Worm (Caenorhabditis elegans) whole organism, L1 larva: ENCODE data around the gene F11E6.4.

Experiments used
- C04F5.9 ChIP-seq: sonication (generic microtip); optimal IDR thresholded peaks from 2 replicates; lab custom pipeline; 2016; ENCODE audit warnings: missing genetic modification characterization, missing compliant biosample characterization
- C16A3.4 ChIP-seq: fragments of 150-350 bp; optimal IDR thresholded peaks from 2 replicates; lab custom pipeline; 2014; ENCODE audit warnings: missing biosample characterization, missing genetic modification characterization
- F16B12.6 ChIP-seq: fragments of 150-350 bp; optimal IDR thresholded peaks from 2 replicates; lab custom pipeline; 2014; ENCODE audit warnings: missing biosample characterization, missing genetic modification characterization
- blmp-1 ChIP-seq: fragments of 150-350 bp; optimal IDR thresholded peaks from 2 replicates; lab custom pipeline; 2014; ENCODE audit warnings: missing biosample characterization, missing genetic modification characterization
- dpl-1 ChIP-seq, 3 experiments: fragments of 150-350 bp in 2 of 3; sonication (generic microtip) in 1 of 3; optimal IDR thresholded peaks; 2 replicates each; lab custom pipeline; 2014 to 2017; ENCODE audit warnings: missing biosample characterization in 3 of 3, missing genetic modification characterization in 3 of 3, missing genetic modification reagents in 3 of 3
- dsc-1 ChIP-seq: sonication (generic microtip); optimal IDR thresholded peaks from 2 replicates; lab custom pipeline; 2016; ENCODE audit warnings: mild to moderate bottlenecking, missing genetic modification characterization, missing compliant biosample characterization
- efl-1 ChIP-seq, 4 experiments: fragments of 150-350 bp; optimal IDR thresholded peaks in 3 of 4; peaks in 1 of 4; 1 replicate in 1 of 4; 2 replicates in 3 of 4; lab custom pipeline; 2014; ENCODE audit warnings: missing biosample characterization in 2 of 4, missing genetic modification characterization in 2 of 4, missing genetic modification reagents in 2 of 4
- egl-13 ChIP-seq: sonication (generic microtip); optimal IDR thresholded peaks from 2 replicates; lab custom pipeline; 2016; ENCODE audit warnings: missing genotype, missing genetic modification reagents, missing genetic modification characterization, missing compliant biosample characterization
- egl-27 ChIP-seq, 2 experiments: fragments of 150-350 bp in 1 of 2; sonication (generic microtip); optimal IDR thresholded peaks; 3 replicates each; lab custom pipeline; 2017 to 2018; ENCODE audit warnings: missing biosample characterization in 2 of 2, missing genetic modification characterization in 2 of 2, missing genetic modification reagents in 2 of 2
- elt-2 ChIP-seq: sonication (generic microtip); optimal IDR thresholded peaks from 2 replicates; lab custom pipeline; 2016; ENCODE audit warnings: missing genetic modification characterization, mild to moderate bottlenecking, inconsistent platforms, missing compliant biosample characterization, missing genetic modification reagents
- ets-5 ChIP-seq: fragments of 200-800 bp; sonication (Bioruptor generic); IDR thresholded peaks from 2 replicates; pipeline ENCODE4 v1.3.6; 2022; ENCODE audit warnings: missing genetic modification characterization, missing compliant biosample characterization
- grh-1 ChIP-seq: fragments of 200-800 bp; sonication (Bioruptor generic); IDR thresholded peaks from 2 replicates; pipeline ENCODE4 v1.3.6; 2022; ENCODE audit warnings: missing genetic modification reagents, missing genetic modification characterization, missing compliant biosample characterization
- hlh-17 ChIP-seq: fragments of 200-800 bp; sonication (Bioruptor generic); optimal IDR thresholded peaks from 2 replicates; lab custom pipeline; 2018; ENCODE audit warnings: missing genetic modification characterization, mild to moderate bottlenecking, missing compliant biosample characterization, moderate library complexity, borderline replicate concordance
- hpl-2 ChIP-seq: fragments of 150-350 bp; optimal IDR thresholded peaks from 2 replicates; lab custom pipeline; 2014; ENCODE audit warnings: missing biosample characterization, missing genetic modification reagents, missing genetic modification characterization
- lin-13 ChIP-seq: fragments of 150-350 bp; optimal IDR thresholded peaks from 2 replicates; lab custom pipeline; 2014; ENCODE audit warnings: missing biosample characterization, missing genetic modification reagents, missing genetic modification characterization
- lin-14 ChIP-seq: fragments of 200-800 bp; sonication (Bioruptor generic); optimal IDR thresholded peaks from 2 replicates; lab custom pipeline; 2018; ENCODE audit warnings: mild to moderate bottlenecking, missing genetic modification characterization, moderate library complexity, missing compliant biosample characterization
- lin-35 ChIP-seq, 2 experiments: fragments of 150-350 bp; optimal IDR thresholded peaks; 2 replicates each; lab custom pipeline; 2014; ENCODE audit warnings: missing biosample characterization in 2 of 2, missing genetic modification characterization in 2 of 2, missing genetic modification reagents in 2 of 2
- lin-39 ChIP-seq: fragments of 150-350 bp; optimal IDR thresholded peaks from 2 replicates; lab custom pipeline; 2014; ENCODE audit warnings: missing biosample characterization, missing genetic modification reagents, missing genetic modification characterization
- mep-1 ChIP-seq: fragments of 150-350 bp; optimal IDR thresholded peaks from 2 replicates; lab custom pipeline; 2014; ENCODE audit warnings: missing biosample characterization, missing genetic modification characterization
- nhr-11 ChIP-seq: fragments of 150-350 bp; optimal IDR thresholded peaks from 2 replicates; lab custom pipeline; 2014; ENCODE audit warnings: missing biosample characterization, missing genetic modification characterization
- nhr-20 ChIP-seq: sonication (generic microtip); optimal IDR thresholded peaks from 2 replicates; lab custom pipeline; 2016; ENCODE audit warnings: mild to moderate bottlenecking, missing genetic modification characterization, missing compliant biosample characterization
- nhr-28 ChIP-seq: fragments of 150-350 bp; optimal IDR thresholded peaks from 2 replicates; lab custom pipeline; 2014; ENCODE audit warnings: missing biosample characterization, missing genetic modification characterization
- nhr-47 ChIP-seq: sonication (generic microtip); optimal IDR thresholded peaks from 2 replicates; lab custom pipeline; 2016; ENCODE audit warnings: mild to moderate bottlenecking, missing genetic modification characterization, moderate library complexity, missing compliant biosample characterization
- nhr-71 ChIP-seq: sonication (generic microtip); optimal IDR thresholded peaks from 2 replicates; lab custom pipeline; 2016; ENCODE audit warnings: mild to moderate bottlenecking, missing genetic modification characterization, moderate library complexity, missing compliant biosample characterization
- nhr-77 ChIP-seq: fragments of 150-350 bp; optimal IDR thresholded peaks from 2 replicates; lab custom pipeline; 2014; ENCODE audit warnings: missing biosample characterization, missing genetic modification characterization
- nhr-85 ChIP-seq: sonication (generic microtip); peaks from one replicate; lab custom pipeline; 2016; ENCODE audit warnings: missing genetic modification characterization, inconsistent platforms, missing compliant biosample characterization
- pag-3 ChIP-seq: sonication (generic microtip); optimal IDR thresholded peaks from 2 replicates; lab custom pipeline; 2017; ENCODE audit warnings: missing genetic modification characterization, mild to moderate bottlenecking, missing compliant biosample characterization, antibody characterized with exemption, borderline replicate concordance; ENCODE audit not compliant: insufficient read depth
- snu-23 ChIP-seq: sonication (generic microtip); optimal IDR thresholded peaks from 2 replicates; lab custom pipeline; 2016; ENCODE audit warnings: missing genetic modification characterization, missing compliant biosample characterization
- tbx-2 ChIP-seq: sonication (generic microtip); optimal IDR thresholded peaks from 2 replicates; lab custom pipeline; 2016; ENCODE audit warnings: missing genetic modification characterization, missing compliant biosample characterization
- zag-1 ChIP-seq: fragments of 150-350 bp; optimal IDR thresholded peaks from 2 replicates; lab custom pipeline; 2014; ENCODE audit warnings: missing biosample characterization, missing genetic modification characterization
- ztf-4 ChIP-seq: fragments of 150-350 bp; optimal IDR thresholded peaks from 2 replicates; lab custom pipeline; 2014; ENCODE audit warnings: missing biosample characterization, missing genetic modification characterization

Gene F11E6.4

ce11 chrIV:17442503-17442902, 27.7 kb downstream of the F11E6.4 start, which contains the start of gene F11E6.11:
F11E6.11 (plus strand) TSS chrIV:17442827.
- TF ChIP-seq lin-35 (GFP tag; optimal IDR thresholded peaks at IDR 0.05; lab: Kevin White, UChicago), result peak in 1 of 2 experiments; percentile 16
- TF ChIP-seq C04F5.9, result no peak
- TF ChIP-seq, all 84 proteins: peak for 1

ce11 chrIV:17441260-17441659, 28.9 kb downstream of the F11E6.4 start:
- TF ChIP-seq nhr-20 (tag; lab: Kevin White, UChicago) (peak; percentile 67), lin-14 (GFP tag; lab: Kevin White, UChicago) (peak; percentile 39), snu-23 (GFP tag; lab: Kevin White, UChicago) (peak; percentile 65), lin-35 (GFP tag; optimal IDR thresholded peaks at IDR 0.05; lab: Kevin White, UChicago) (peak in 1 of 2 experiments; percentile 62), C16A3.4 (tag; lab: Kevin White, UChicago) (no peak), efl-1 (optimal IDR thresholded peaks at IDR 0.05; lab: Kevin White, UChicago) (no peak), efl-1 (GFP tag; optimal IDR thresholded peaks at IDR 0.05 in 1 of 2; lab: Kevin White, UChicago) (peak in 1 of 2 experiments; percentile 33), ztf-4 (no peak), nhr-85 (peak; percentile 79), nhr-28 (no peak), grh-1 (peak; percentile 68), nhr-71 (peak; percentile 37), mep-1 (tag; lab: Kevin White, UChicago) (no peak)

ce11 chrIV:17440417-17440816, 29.7 kb downstream of the F11E6.4 start, which contains the start of gene F08A7.1:
F08A7.1 (plus strand) TSS chrIV:17440607.
- peak; percentile 63 for TF ChIP-seq elt-2 (tag; lab: Kevin White, UChicago)
- no peak for TF ChIP-seq mep-1 (tag; lab: Kevin White, UChicago)
- TF ChIP-seq hlh-17 (GFP tag; lab: Kevin White, UChicago), result no peak
- TF ChIP-seq nhr-47 (tag; lab: Kevin White, UChicago), result no peak
- peak; percentile 32 for TF ChIP-seq nhr-85
- TF ChIP-seq, all 84 proteins: peak for 2

- TF ChIP-seq efl-1 (optimal IDR thresholded peaks at IDR 0.05; lab: Kevin White, UChicago), result no peak
- TF ChIP-seq efl-1 (GFP tag; optimal IDR thresholded peaks at IDR 0.05 in 1 of 2; lab: Kevin White, UChicago), result no peak
- no peak for TF ChIP-seq nhr-77 (tag; lab: Kevin White, UChicago)
Observed at ce11 chrIV:17440001-17440400, 30.2 kb downstream of the F11E6.4 start, which contains the start of gene C06A12.19. C06A12.19 (minus strand) TSS chrIV:17440101.

- TF ChIP-seq nhr-11 (no peak), dpl-1 (GFP tag; optimal IDR thresholded peaks at IDR 0.05; lab: Kevin White, UChicago) (no peak), nhr-71 (no peak), hpl-2 (no peak), elt-2 (tag; lab: Kevin White, UChicago) (no peak), dsc-1 (no peak), egl-13 (tag; lab: Kevin White, UChicago) (no peak), pag-3 (no peak)
- TF ChIP-seq, all 84 proteins: peak for 0
Observed at ce11 chrIV:17437038-17437437, 33.1 kb downstream of the F11E6.4 start, which contains the start of gene C06A12.8. C06A12.8 (plus strand) TSS chrIV:17437338.

ce11 chrIV:17436552-17436951, 33.6 kb downstream of the F11E6.4 start, which contains the start of gene gcy-27:
gcy-27 (minus strand) TSS chrIV:17436652.
- no peak for TF ChIP-seq egl-27 (tag; optimal IDR thresholded peaks at IDR 0.05; lab: Kevin White, UChicago)
- no peak for TF ChIP-seq ets-5
- no peak for TF ChIP-seq zag-1 (tag; lab: Kevin White, UChicago)
- no peak for TF ChIP-seq lin-13
- TF ChIP-seq elt-2 (tag; lab: Kevin White, UChicago), result no peak
- no peak for TF ChIP-seq blmp-1
- no peak for TF ChIP-seq nhr-28
- no peak for TF ChIP-seq tbx-2 (tag; lab: Kevin White, UChicago)

ce11 chrIV:17435228-17435627, 34.9 kb downstream of the F11E6.4 start:
- TF ChIP-seq F16B12.6 (no peak), lin-39 (tag; lab: Kevin White, UChicago) (no peak), nhr-77 (tag; lab: Kevin White, UChicago) (no peak), nhr-85 (peak; percentile 51)
